Worm (Caenorhabditis elegans): Measurements from ENCODE around the gene nhr-156.
A peak's percentile ranks its signal among the peaks of the same experiment; 100 is the strongest.

nhr-156 gene

DNA sequence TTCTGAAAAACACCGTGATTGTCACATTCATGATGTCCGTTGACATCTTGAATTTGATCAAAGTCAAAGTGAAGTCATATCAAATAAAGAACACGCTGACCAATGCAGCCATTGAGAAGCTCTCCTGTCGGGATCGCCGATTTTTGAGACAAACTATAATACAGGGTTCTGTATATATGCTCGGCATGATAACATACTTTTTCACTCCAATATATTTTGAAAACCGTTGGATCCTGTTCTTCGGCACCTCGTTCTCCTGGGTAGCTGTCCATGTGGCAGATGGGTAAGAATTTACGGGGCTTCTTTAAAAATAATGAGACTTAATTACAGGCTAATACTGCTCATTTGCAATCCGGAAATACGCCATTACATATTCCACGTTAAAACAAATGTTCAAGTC lies 16.6 kb downstream of the nhr-156 start:
- no peak for TF ChIP-seq ceh-19 (GFP tag; optimal IDR thresholded peaks at IDR 0.05)
- no peak for TF ChIP-seq ceh-45 (GFP tag; IDR thresholded peaks at IDR 0.05)
- TF ChIP-seq eyg-1 (tag; optimal IDR thresholded peaks at IDR 0.05) = no peak

DNA sequence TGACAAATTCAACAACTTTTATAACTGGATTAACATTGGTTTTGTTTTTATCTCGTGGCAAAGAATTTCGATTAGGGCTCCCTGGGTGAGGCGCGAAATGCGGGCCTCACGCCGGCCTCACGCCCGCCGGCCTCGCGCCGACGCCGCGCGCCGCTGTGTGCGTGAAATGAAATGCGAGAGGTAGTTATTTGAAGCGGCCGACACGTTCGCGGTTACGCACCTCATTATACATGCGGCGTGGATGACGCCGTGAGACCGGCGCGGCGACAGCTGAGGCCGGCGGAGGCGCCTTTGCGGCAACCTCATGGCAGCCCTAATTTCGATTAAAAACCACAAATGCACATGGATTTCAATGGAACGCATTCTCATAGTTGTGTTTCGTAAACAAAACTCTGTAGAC lies 21.6 kb downstream of the nhr-156 start:
- no peak for TF ChIP-seq unc-55 (GFP tag; optimal IDR thresholded peaks at IDR 0.05)
- TF ChIP-seq lin-11 (tag; optimal IDR thresholded peaks at IDR 0.05) = no peak
- TF ChIP-seq ceh-6 (GFP tag; optimal IDR thresholded peaks at IDR 0.05) = no peak

DNA sequence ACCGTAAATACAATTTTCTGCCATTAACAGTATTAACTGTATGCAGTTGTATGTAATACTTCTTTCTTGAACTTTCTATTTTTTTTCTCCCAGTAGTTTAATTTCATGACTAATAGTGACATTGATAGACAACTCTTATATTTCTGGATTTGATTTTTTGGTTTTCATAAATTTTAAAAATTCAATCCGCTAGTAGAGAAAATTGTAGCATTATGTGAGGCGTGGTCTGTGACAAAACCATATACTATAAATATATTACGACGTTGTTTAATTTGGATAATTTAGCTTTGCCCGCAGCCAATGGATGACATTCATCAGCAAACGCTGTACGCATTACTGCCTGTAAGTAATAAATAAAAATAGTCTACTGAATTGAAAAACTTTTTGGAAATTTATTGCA lies 23.2 kb downstream of the nhr-156 start, which contains the start of gene srx-64:
srx-64 (plus strand) TSS at position 301 of the 400 bp plus-strand sequence.
- TF ChIP-seq ceh-45 (GFP tag; IDR thresholded peaks at IDR 0.05) (no peak), ceh-6 (GFP tag; optimal IDR thresholded peaks at IDR 0.05) (no peak), ceh-19 (GFP tag; optimal IDR thresholded peaks at IDR 0.05) (no peak), hlh-8 (tag; optimal IDR thresholded peaks at IDR 0.05) (no peak), dve-1 (tag; optimal IDR thresholded peaks at IDR 0.05) (no peak), K09A11.1 (tag; optimal IDR thresholded peaks at IDR 0.05; ENCODE audit: insufficient read depth) (no peak), hlh-15 (tag; optimal IDR thresholded peaks at IDR 0.05) (no peak)

DNA sequence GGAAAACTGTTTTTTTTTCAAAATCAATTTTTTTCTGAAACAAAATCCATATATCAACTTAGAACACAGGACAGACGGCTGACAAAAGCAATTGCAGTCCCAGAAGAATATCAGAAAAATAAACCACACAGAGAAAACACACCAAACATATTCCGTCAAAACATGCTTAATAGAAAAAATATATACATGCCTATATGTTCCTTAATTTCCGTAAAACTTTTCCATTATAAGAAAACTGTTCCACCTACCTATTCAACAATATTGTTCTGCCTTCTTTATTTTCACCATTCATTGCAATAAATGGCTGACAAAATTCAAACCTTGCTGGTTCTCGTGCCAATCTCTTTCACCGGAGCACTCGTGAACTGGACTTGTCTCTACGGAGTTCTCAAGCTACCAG lies 25.4 kb downstream of the nhr-156 start, which contains the start of gene srx-63:
srx-63 (plus strand) TSS at position 301 of the 400 bp plus-strand sequence.
- TF ChIP-seq ceh-48 (tag; optimal IDR thresholded peaks at IDR 0.05) (no peak), hlh-13 (GFP tag; optimal IDR thresholded peaks at IDR 0.05) (no peak), pros-1 (tag; optimal IDR thresholded peaks at IDR 0.05) (no peak), ceh-31 (tag; optimal IDR thresholded peaks at IDR 0.05) (no peak)

DNA sequence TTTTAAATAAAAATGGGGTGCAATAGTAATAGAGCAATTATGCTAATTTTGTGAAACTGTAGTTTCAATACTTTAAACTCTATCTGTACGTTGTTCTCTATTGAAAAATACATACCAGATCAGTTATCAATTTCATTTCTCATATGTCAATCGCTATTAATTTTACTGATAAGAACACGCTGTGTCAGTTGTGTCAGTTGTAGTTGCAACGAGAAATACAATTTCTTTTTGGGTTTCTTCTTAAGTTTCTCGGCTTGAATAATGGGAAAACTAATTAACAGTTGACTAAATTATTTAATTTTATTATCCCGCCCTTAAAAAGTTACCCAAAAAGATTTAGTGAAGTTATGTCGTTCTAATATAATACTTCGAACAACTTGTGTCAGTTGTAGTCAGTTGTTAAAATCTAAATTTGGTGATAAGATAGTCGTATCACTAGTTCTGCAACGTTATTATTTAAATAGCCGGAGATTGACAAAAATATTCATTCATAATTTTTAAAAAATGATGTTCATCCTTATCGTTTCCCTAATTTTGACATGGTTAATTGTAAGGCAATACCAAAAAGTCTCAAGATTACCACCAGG lies 30.1 kb downstream of the nhr-156 start, which contains the start of gene cyp-35A5:
cyp-35A5 (plus strand) TSS at position 435 of the 587 bp plus-strand sequence.
- TF ChIP-seq tbx-2 (tag; optimal IDR thresholded peaks at IDR 0.05) (no peak), odd-2 (tag; optimal IDR thresholded peaks at IDR 0.05) (no peak), elt-2 (tag; optimal IDR thresholded peaks at IDR 0.05) (peak; percentile 79), nhr-11 (tag; optimal IDR thresholded peaks at IDR 0.05) (no peak), ceh-22 (tag; optimal IDR thresholded peaks at IDR 0.05) (no peak)

ce11 chrV:3938789-3939188 lies 32.9 kb downstream of the nhr-156 start, which contains the start of gene cyp-35B1:
cyp-35B1 (plus strand) TSS chrV:3939032.
- TF ChIP-seq pha-2 (tag; optimal IDR thresholded peaks at IDR 0.05) = no peak
- TF ChIP-seq tbx-2 (tag; optimal IDR thresholded peaks at IDR 0.05) = no peak
- TF ChIP-seq pag-3 (tag; optimal IDR thresholded peaks at IDR 0.05; ENCODE audit: borderline replicate concordance) = no peak
- TF ChIP-seq madf-2 (tag; optimal IDR thresholded peaks at IDR 0.05) = no peak
- no peak for TF ChIP-seq dmd-4 (tag; optimal IDR thresholded peaks at IDR 0.05; ENCODE audit: borderline replicate concordance)
- no peak for TF ChIP-seq ref-2 (tag; optimal IDR thresholded peaks at IDR 0.05)
- no peak for TF ChIP-seq pax-1 (tag; optimal IDR thresholded peaks at IDR 0.05)
- TF ChIP-seq hlh-6 (tag; optimal IDR thresholded peaks at IDR 0.05) = no peak
- no peak for TF ChIP-seq nhr-232 (tag; optimal IDR thresholded peaks at IDR 0.05)
- TF ChIP-seq odd-2 (tag; optimal IDR thresholded peaks at IDR 0.05) = no peak

DNA sequence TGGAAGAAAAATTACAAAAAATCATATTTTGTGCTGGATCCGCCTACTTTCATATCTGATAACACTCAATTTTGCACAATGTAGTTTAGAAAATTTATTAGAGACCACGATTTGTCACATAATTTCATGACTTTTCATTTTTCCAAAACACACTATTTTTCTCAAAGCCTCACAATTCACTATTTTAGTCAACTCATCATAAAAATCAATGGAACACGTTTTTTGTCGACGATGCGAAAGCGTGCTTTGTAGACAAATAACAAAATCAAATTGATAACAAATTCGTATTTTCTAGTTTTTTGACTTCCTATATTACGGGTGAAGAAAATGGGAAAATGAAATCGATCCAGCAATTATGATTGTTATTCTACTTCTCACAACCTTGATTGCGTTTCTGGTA lies 36.0 kb downstream of the nhr-156 start, which contains the start of gene cyp-35B2:
cyp-35B2 (plus strand) TSS at position 301 of the 400 bp plus-strand sequence.
- no peak for TF ChIP-seq ceh-31 (tag; optimal IDR thresholded peaks at IDR 0.05)

DNA sequence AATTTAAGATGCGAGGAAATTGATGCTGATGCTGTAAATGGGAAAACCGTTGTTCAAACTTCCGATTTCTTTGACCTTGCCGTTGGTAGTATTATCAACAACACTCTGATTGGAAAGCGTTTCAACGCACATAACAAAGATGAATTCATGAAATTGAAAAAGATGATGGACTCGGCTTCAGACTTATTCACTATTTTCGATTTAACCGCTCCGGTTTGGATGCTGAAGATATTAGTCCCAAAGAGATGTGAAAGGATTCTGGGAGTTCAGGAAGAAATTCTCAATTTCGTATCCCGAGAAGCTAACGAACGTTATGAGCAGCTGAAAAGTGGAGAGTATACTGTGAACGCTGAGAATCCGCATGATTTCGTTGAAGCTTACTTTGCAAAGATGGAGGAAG lies 37.5 kb downstream of the nhr-156 start:
- TF ChIP-seq unc-55 (GFP tag; optimal IDR thresholded peaks at IDR 0.05) (no peak), ref-2 (tag; optimal IDR thresholded peaks at IDR 0.05) (no peak), ttx-3 (tag; optimal IDR thresholded peaks at IDR 0.05) (no peak), ahr-1 (tag; optimal IDR thresholded peaks at IDR 0.05) (no peak), ceh-45 (GFP tag; IDR thresholded peaks at IDR 0.05) (no peak), F13H6.1 (tag; optimal IDR thresholded peaks at IDR 0.05) (no peak), ceh-48 (tag; optimal IDR thresholded peaks at IDR 0.05) (no peak), mec-3 (tag; optimal IDR thresholded peaks at IDR 0.05; ENCODE audit: borderline replicate concordance) (no peak), ceh-2 (tag; optimal IDR thresholded peaks at IDR 0.05) (no peak), hlh-6 (tag; optimal IDR thresholded peaks at IDR 0.05) (no peak), ama-1 (optimal IDR thresholded peaks at IDR 0.05) (no peak), nhr-11 (tag; optimal IDR thresholded peaks at IDR 0.05) (no peak), ceh-14 (tag; optimal IDR thresholded peaks at IDR 0.05) (no peak), ceh-30 (tag; optimal IDR thresholded peaks at IDR 0.05) (no peak), tbx-7 (tag; optimal IDR thresholded peaks at IDR 0.05) (no peak)

Measured in whole organism, late embryonic.